Fruit fly (Drosophila melanogaster) whole organism, embryonic: Measurements from ENCODE around the gene CG5641.

Experiments used
- BtbVII ChIP-seq: fragments of 200-800 bp; sonication (Bioruptor generic); optimal IDR thresholded peaks from 3 replicates; lab custom pipeline; 2017; ENCODE audit warnings: missing biosample characterization, mild to moderate bottlenecking, missing genetic modification characterization
- CG11456 ChIP-seq: fragments of 200-800 bp; sonication (Bioruptor generic); IDR thresholded peaks from 3 replicates; pipeline ENCODE4 v1.3.6; 2022; ENCODE audit warnings: missing biosample characterization, missing genetic modification characterization
- CG12155 ChIP-seq: fragments of 200-800 bp; sonication (Bioruptor generic); optimal IDR thresholded peaks from 3 replicates; lab custom pipeline; 2016; ENCODE audit warnings: missing biosample characterization, missing genetic modification characterization
- CG12942 ChIP-seq: fragments of 200-800 bp; sonication (Bioruptor generic); optimal IDR thresholded peaks from 3 replicates; lab custom pipeline; 2016; ENCODE audit warnings: missing biosample characterization, missing genetic modification characterization
- CG13424 ChIP-seq: fragments of 200-800 bp; sonication (Bioruptor generic); optimal IDR thresholded peaks from 2 replicates; lab custom pipeline; 2019; ENCODE audit warnings: missing biosample characterization, mild to moderate bottlenecking, missing genetic modification characterization, moderate library complexity
- CG15011 ChIP-seq: fragments of 200-800 bp; sonication (Bioruptor generic); optimal IDR thresholded peaks from 3 replicates; lab custom pipeline; 2018; ENCODE audit warnings: missing biosample characterization, mild to moderate bottlenecking, missing genetic modification characterization
- CG15601 ChIP-seq: fragments of 200-800 bp; sonication (Bioruptor generic); optimal IDR thresholded peaks from 3 replicates; lab custom pipeline; 2019; ENCODE audit warnings: missing biosample characterization, mild to moderate bottlenecking, missing genetic modification characterization, moderate library complexity
- CG17359 ChIP-seq: fragments of 200-800 bp; sonication (Bioruptor generic); optimal IDR thresholded peaks from 3 replicates; lab custom pipeline; 2018; ENCODE audit warnings: missing biosample characterization, mild to moderate bottlenecking, missing genetic modification characterization, moderate library complexity
- CG17802 ChIP-seq: fragments of 200-800 bp; sonication (Bioruptor generic); optimal IDR thresholded peaks from 2 replicates; lab custom pipeline; 2018; ENCODE audit warnings: missing biosample characterization, mild to moderate bottlenecking, missing genetic modification characterization, moderate library complexity
- CG17829 ChIP-seq: fragments of 200-800 bp; optimal IDR thresholded peaks from 2 replicates; lab custom pipeline; 2019; ENCODE audit warnings: missing biosample characterization, mild to moderate bottlenecking, missing genetic modification characterization, moderate library complexity
- CG31441 ChIP-seq: fragments of 200-800 bp; sonication (Bioruptor generic); IDR thresholded peaks from 2 replicates; pipeline ENCODE4 v1.3.6; 2022; ENCODE audit warnings: missing biosample characterization, missing genetic modification characterization
- CG33213 ChIP-seq: fragments of 200-800 bp; sonication (Bioruptor generic); optimal IDR thresholded peaks from 3 replicates; lab custom pipeline; 2016; ENCODE audit warnings: missing biosample characterization, missing genetic modification characterization
- CG33557 ChIP-seq: fragments of 200-800 bp; sonication (Bioruptor generic); optimal IDR thresholded peaks from 2 replicates; lab custom pipeline; 2019; ENCODE audit warnings: missing biosample characterization, mild to moderate bottlenecking, missing genetic modification characterization, moderate library complexity
- CG4730 ChIP-seq: fragments of 200-800 bp; sonication (Bioruptor generic); IDR thresholded peaks from 2 replicates; pipeline ENCODE4 v1.3.6; 2022; ENCODE audit warnings: missing biosample characterization, missing genetic modification characterization
- CG4854 ChIP-seq: fragments of 200-800 bp; sonication (Bioruptor generic); optimal IDR thresholded peaks from 2 replicates; lab custom pipeline; 2016; ENCODE audit warnings: missing biosample characterization, missing genetic modification characterization, inconsistent platforms
- CG8290 ChIP-seq, 3 experiments: fragments of 200-800 bp; sonication (Bioruptor generic); optimal IDR thresholded peaks; 2 replicates each; lab custom pipeline; 2016 to 2019; ENCODE audit warnings: missing biosample characterization in 3 of 3, missing genetic modification characterization in 3 of 3, mild to moderate bottlenecking in 2 of 3, moderate library complexity in 1 of 3
- CG8924 ChIP-seq: fragments of 200-800 bp; optimal IDR thresholded peaks from 3 replicates; lab custom pipeline; 2019; ENCODE audit warnings: missing biosample characterization, mild to moderate bottlenecking, missing genetic modification characterization, moderate library complexity
- CG8944 ChIP-seq: fragments of 200-800 bp; sonication (Bioruptor generic); optimal IDR thresholded peaks from 3 replicates; lab custom pipeline; 2016; ENCODE audit warnings: missing biosample characterization, missing genetic modification characterization
- Camta ChIP-seq: fragments of 200-800 bp; sonication (Bioruptor generic); optimal IDR thresholded peaks from 2 replicates; lab custom pipeline; 2016; ENCODE audit warnings: missing biosample characterization, missing genetic modification characterization
- CrebB ChIP-seq: fragments of 200-800 bp; sonication (Bioruptor generic); optimal IDR thresholded peaks from 3 replicates; lab custom pipeline; 2018; ENCODE audit warnings: missing biosample characterization, mild to moderate bottlenecking, missing genetic modification characterization
- D19A ChIP-seq: fragments of 200-800 bp; optimal IDR thresholded peaks from 3 replicates; lab custom pipeline; 2019; ENCODE audit warnings: missing biosample characterization, mild to moderate bottlenecking, missing genetic modification characterization, moderate library complexity
- Dll ChIP-seq: fragments of 200-800 bp; sonication (Bioruptor generic); IDR thresholded peaks from 4 replicates; pipeline ENCODE4 v1.3.6; 2022; ENCODE audit warnings: missing biosample characterization, missing genetic modification characterization; ENCODE audit not compliant: partially characterized antibody
- Fer3 ChIP-seq: fragments of 200-800 bp; sonication (Bioruptor generic); optimal IDR thresholded peaks from 2 replicates; lab custom pipeline; 2018; ENCODE audit warnings: missing biosample characterization, mild to moderate bottlenecking, missing genetic modification characterization, moderate library complexity
- HLH4C ChIP-seq: fragments of 200-800 bp; sonication (Bioruptor generic); IDR thresholded peaks from 3 replicates; pipeline ENCODE4 v1.3.6; 2022; ENCODE audit warnings: missing biosample characterization, missing genetic modification characterization; ENCODE audit not compliant: partially characterized antibody
- Hr51 ChIP-seq, 2 experiments: fragments of 200-800 bp; sonication (Bioruptor generic); optimal IDR thresholded peaks; 2 replicates in 1 of 2; 3 replicates in 1 of 2; lab custom pipeline; 2016 to 2018; ENCODE audit warnings: missing biosample characterization in 2 of 2, missing genetic modification characterization in 2 of 2, mild to moderate bottlenecking in 1 of 2, moderate library complexity in 1 of 2
- MESR4 ChIP-seq: fragments of 200-800 bp; sonication (Bioruptor generic); optimal IDR thresholded peaks from 2 replicates; lab custom pipeline; 2018; ENCODE audit warnings: missing biosample characterization, mild to moderate bottlenecking, missing genetic modification characterization, moderate library complexity
- Med ChIP-seq: fragments of 200-800 bp; sonication (Bioruptor generic); peaks from one replicate; lab custom pipeline; 2016; ENCODE audit warnings: missing biosample characterization, missing genetic modification characterization, mild to moderate bottlenecking, inconsistent platforms, moderate library complexity
- Meics ChIP-seq: fragments of 200-800 bp; sonication (Bioruptor generic); optimal IDR thresholded peaks from 2 replicates; lab custom pipeline; 2017; ENCODE audit warnings: missing biosample characterization, mild to moderate bottlenecking, missing genetic modification characterization
- Nf-YB ChIP-seq: fragments of 200-800 bp; sonication (Bioruptor generic); optimal IDR thresholded peaks from 3 replicates; lab custom pipeline; 2019; ENCODE audit warnings: missing biosample characterization, mild to moderate bottlenecking, missing genetic modification characterization, moderate library complexity
- Sry-β ChIP-seq: fragments of 200-800 bp; sonication (Bioruptor generic); optimal IDR thresholded peaks from 2 replicates; lab custom pipeline; 2018; ENCODE audit warnings: missing biosample characterization, mild to moderate bottlenecking, missing genetic modification characterization, moderate library complexity
- Stat92E ChIP-seq, 3 experiments: fragments of >200 bp in 2 of 3; fragments of 200-800 bp in 1 of 3; sonication (Bioruptor generic) in 1 of 3; optimal IDR thresholded peaks; 2 replicates each; lab custom pipeline; 2017 to 2019; ENCODE audit warnings: missing biosample characterization in 3 of 3, missing genetic modification characterization in 3 of 3, mild to moderate bottlenecking in 1 of 3, moderate library complexity in 1 of 3
- br ChIP-seq: fragments of >200 bp; optimal IDR thresholded peaks from 2 replicates; lab custom pipeline; 2017
- cato ChIP-seq: fragments of 200-800 bp; sonication (Bioruptor generic); optimal IDR thresholded peaks from 2 replicates; lab custom pipeline; 2016; ENCODE audit warnings: missing biosample characterization, missing genetic modification characterization, borderline replicate concordance
- chif ChIP-seq, 2 experiments: fragments of 200-800 bp; sonication (Bioruptor generic); optimal IDR thresholded peaks; 3 replicates each; lab custom pipeline; 2016; ENCODE audit warnings: missing biosample characterization in 2 of 2, missing genetic modification characterization in 2 of 2
- crc ChIP-seq: fragments of 200-800 bp; sonication (Bioruptor generic); optimal IDR thresholded peaks from 2 replicates; lab custom pipeline; 2016; ENCODE audit warnings: missing biosample characterization, missing genetic modification characterization
- dpn ChIP-seq, 2 experiments: fragments of 200-800 bp; sonication (Bioruptor generic); optimal IDR thresholded peaks; 3 replicates each; lab custom pipeline; 2016; ENCODE audit warnings: missing biosample characterization in 2 of 2, missing genetic modification characterization in 2 of 2
- gro ChIP-seq: fragments of 200-800 bp; sonication (Bioruptor generic); optimal IDR thresholded peaks from 2 replicates; lab custom pipeline; 2016; ENCODE audit warnings: missing biosample characterization, missing genetic modification characterization
- hkb ChIP-seq, 2 experiments: fragments of 200-800 bp in 1 of 2; fragments of >200 bp in 1 of 2; sonication (Bioruptor generic) in 1 of 2; IDR thresholded peaks in 1 of 2; optimal IDR thresholded peaks in 1 of 2; 2 replicates each; pipeline versions ENCODE4 v1.3.6 to Lab custom; 2017 to 2022; ENCODE audit warnings: missing biosample characterization in 1 of 2, missing genetic modification characterization in 1 of 2
- ind ChIP-seq: fragments of 200-800 bp; sonication (Bioruptor generic); optimal IDR thresholded peaks from 3 replicates; lab custom pipeline; 2016; ENCODE audit warnings: missing biosample characterization, missing genetic modification characterization
- org-1 ChIP-seq: fragments of 200-800 bp; sonication (Bioruptor generic); optimal IDR thresholded peaks from 2 replicates; lab custom pipeline; 2017; ENCODE audit warnings: missing biosample characterization, missing genetic modification characterization
- salm ChIP-seq: fragments of 200-800 bp; sonication (Bioruptor generic); optimal IDR thresholded peaks from 2 replicates; lab custom pipeline; 2018; ENCODE audit warnings: missing biosample characterization, mild to moderate bottlenecking, missing genetic modification characterization
- seq ChIP-seq: fragments of 200-800 bp; sonication (Bioruptor generic); IDR thresholded peaks from 2 replicates; pipeline ENCODE4 v1.3.6; 2022; ENCODE audit warnings: missing biosample characterization, missing genetic modification characterization
- slbo ChIP-seq: fragments of 200-800 bp; sonication (Bioruptor generic); IDR thresholded peaks from 2 replicates; pipeline ENCODE4 v1.3.6; 2022; ENCODE audit warnings: missing biosample characterization, missing genetic modification characterization
- so ChIP-seq: fragments of 200-800 bp; sonication (Bioruptor generic); IDR thresholded peaks from 3 replicates; pipeline ENCODE4 v1.3.6; 2022; ENCODE audit warnings: missing biosample characterization, missing genetic modification characterization
- unpg ChIP-seq: fragments of 200-800 bp; sonication (Bioruptor generic); optimal IDR thresholded peaks from 3 replicates; lab custom pipeline; 2018; ENCODE audit warnings: missing biosample characterization, mild to moderate bottlenecking, missing genetic modification characterization, moderate library complexity
- wek ChIP-seq: fragments of 200-800 bp; sonication (Bioruptor generic); optimal IDR thresholded peaks from 3 replicates; lab custom pipeline; 2018; ENCODE audit warnings: missing biosample characterization, mild to moderate bottlenecking, missing genetic modification characterization, moderate library complexity

CG5641 gene

DNA sequence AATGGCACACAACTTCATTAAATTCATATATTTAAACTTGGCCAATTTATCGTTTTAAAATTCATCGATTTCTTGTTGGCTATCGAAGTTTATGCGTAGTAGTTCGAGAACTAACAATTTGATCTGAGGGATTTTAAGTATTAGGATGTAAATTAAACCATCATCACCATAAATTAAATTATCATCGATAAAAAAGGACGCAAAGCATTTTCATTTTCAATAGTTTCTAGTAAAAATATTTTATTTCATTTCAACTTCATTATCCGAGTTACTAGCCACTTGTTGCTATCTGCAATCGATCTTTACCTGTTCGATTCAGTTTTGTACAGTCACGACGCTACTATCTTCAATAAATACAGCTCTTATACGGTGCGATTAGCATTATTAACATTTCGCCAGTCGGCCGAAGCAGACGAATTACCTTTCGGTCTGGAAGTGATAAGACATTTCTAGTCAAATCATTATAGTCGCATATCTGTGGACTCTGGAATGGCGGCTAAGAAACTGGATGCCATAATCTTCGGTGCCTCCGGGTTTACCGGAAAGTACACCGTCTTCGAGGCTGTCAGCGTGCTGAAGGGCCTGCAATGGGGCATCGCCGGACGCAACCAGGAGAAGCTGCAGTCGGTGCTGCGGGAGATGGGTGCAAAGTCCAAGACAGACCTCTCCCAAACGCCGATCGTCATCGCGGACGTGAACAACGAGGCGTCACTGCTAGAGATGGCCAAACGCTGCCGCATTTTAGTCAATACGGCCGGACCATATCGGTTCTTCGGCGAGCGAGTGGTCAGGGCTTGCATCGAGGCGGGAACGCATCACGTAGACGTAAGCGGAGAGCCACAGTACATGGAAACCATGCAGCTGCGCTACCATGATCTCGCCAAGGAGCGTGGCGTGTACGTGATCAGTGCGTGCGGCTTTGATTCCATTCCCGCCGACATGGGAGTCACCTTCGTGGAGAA is 22.6 kb downstream of the CG5641 start, which contains the start of gene CG5167 (continued):
- TF ChIP-seq seq (GFP tag; lab: Robert Waterston, UW) (no peak), CG8924 (peak; percentile 63), wek (GFP tag; lab: Kevin White, UChicago) (no peak), dpn (GFP tag; optimal IDR thresholded peaks at IDR 0.05; lab: Kevin White, UChicago) (peak in 1 of 2 experiments; percentile 49), CG12942 (peak; percentile 18), MESR4 (GFP tag; lab: Kevin White, UChicago) (peak; percentile 33), Nf-YB (GFP tag; lab: Kevin White, UChicago) (no peak), CG11456 (no peak), CG15011 (GFP tag; lab: Kevin White, UChicago) (no peak), br (no peak), gro (no peak), org-1 (GFP tag; lab: Kevin White, UChicago) (no peak), crc (no peak), CG4730 (GFP tag; lab: Robert Waterston, UW) (peak; percentile 8; the same call in 1 of the 2 replicates), HLH4C (GFP tag; lab: Robert Waterston, UW) (peak; percentile 39; the same call in 2 of the 3 replicates), Dll (GFP tag; lab: Robert Waterston, UW) (peak; percentile 25; the same call in 1 of the 4 replicates), Camta (GFP tag; lab: Kevin White, UChicago) (peak; percentile 32), Sry-β (GFP tag; lab: Kevin White, UChicago) (no peak), CG33557 (GFP tag; lab: Kevin White, UChicago) (peak; percentile 19), ind (GFP tag; lab: Kevin White, UChicago) (peak; percentile 27), CG12155 (GFP tag; lab: Kevin White, UChicago) (peak; percentile 38), CrebB (tag; lab: Kevin White, UChicago) (peak; percentile 31), hkb (optimal IDR thresholded peaks at IDR 0.05; lab: Kevin White, UChicago) (no peak), hkb (GFP tag; IDR thresholded peaks at IDR 0.05; lab: Robert Waterston, UW) (peak; percentile 59), unpg (GFP tag; lab: Kevin White, UChicago) (peak; percentile 70), CG4854 (GFP tag; lab: Kevin White, UChicago) (no peak), CG8944 (GFP tag; lab: Kevin White, UChicago) (no peak), CG17802 (no peak), cato (GFP tag; lab: Kevin White, UChicago) (no peak), CG17829 (tag; lab: Kevin White, UChicago) (peak; percentile 54), slbo (no peak; the same call in 1 of the 2 replicates), CG13424 (tag; lab: Kevin White, UChicago) (peak; percentile 63), Stat92E (GFP tag; optimal IDR thresholded peaks at IDR 0.05; lab: Kevin White, UChicago) (no peak), Hr51 (GFP tag; optimal IDR thresholded peaks at IDR 0.05; lab: Kevin White, UChicago) (peak in 1 of 2 experiments; percentile 48), Fer3 (tag; lab: Kevin White, UChicago) (peak; percentile 35), BtbVII (peak; percentile 63), CG33213 (GFP tag; lab: Kevin White, UChicago) (no peak), salm (tag; lab: Kevin White, UChicago) (no peak), Med (GFP tag; lab: Kevin White, UChicago) (peak; percentile 55), CG17359 (tag; lab: Kevin White, UChicago) (peak; percentile 49), CG31441 (GFP tag; lab: Robert Waterston, UW) (peak; percentile 38; the same call in 1 of the 2 replicates), chif (GFP tag; optimal IDR thresholded peaks at IDR 0.05; lab: Kevin White, UChicago) (no peak), Meics (GFP tag; lab: Kevin White, UChicago) (peak; percentile 38), CG8290 (GFP tag; optimal IDR thresholded peaks at IDR 0.05; lab: Kevin White, UChicago) (peak; percentile 61), CG8290 (tag; optimal IDR thresholded peaks at IDR 0.05; lab: Kevin White, UChicago) (peak in 1 of 2 experiments; percentile 29), D19A (tag; lab: Kevin White, UChicago) (peak; percentile 51), CG15601 (tag; lab: Kevin White, UChicago) (peak; percentile 37), so (GFP tag; lab: Robert Waterston, UW) (0 out of 3 replicates have a peak, but pooled peaks have one; percentile 21)
